Worm (Caenorhabditis elegans) whole organism, L2 larva: ENCODE data around the gene scl-13.

Source experiments
- C34F6.9 ChIP-seq: fragments of 150-350 bp; optimal IDR thresholded peaks from 2 replicates; lab custom pipeline; 2014; ENCODE audit warnings: missing biosample characterization, missing genetic modification characterization
- F13H6.1 ChIP-seq: sonication (generic microtip); optimal IDR thresholded peaks from 2 replicates; lab custom pipeline; 2016; ENCODE audit warnings: missing genetic modification characterization, missing compliant biosample characterization
- R02D3.7 ChIP-seq: fragments of 150-350 bp; optimal IDR thresholded peaks from 2 replicates; lab custom pipeline; 2014; ENCODE audit warnings: missing biosample characterization, missing genetic modification characterization
- ZK546.5 ChIP-seq: sonication (generic microtip); optimal IDR thresholded peaks from 2 replicates; lab custom pipeline; 2017; ENCODE audit warnings: missing biosample characterization, missing genetic modification characterization
- ama-1 ChIP-seq: fragments of 150-350 bp; optimal IDR thresholded peaks from 2 replicates; lab custom pipeline; 2018; ENCODE audit warnings: inconsistent platforms
- blmp-1 ChIP-seq: sonication (generic microtip); optimal IDR thresholded peaks from 2 replicates; lab custom pipeline; 2017; ENCODE audit warnings: missing genetic modification characterization, mild to moderate bottlenecking, missing compliant biosample characterization, antibody characterized with exemption, moderate library complexity; ENCODE audit not compliant: insufficient read depth
- ceh-16 ChIP-seq: fragments of 150-350 bp; optimal IDR thresholded peaks from 2 replicates; lab custom pipeline; 2014; ENCODE audit warnings: missing biosample characterization, missing genetic modification characterization
- dmd-4 ChIP-seq: sonication (generic microtip); optimal IDR thresholded peaks from 2 replicates; lab custom pipeline; 2017; ENCODE audit warnings: missing biosample characterization, missing genetic modification characterization
- egl-27 ChIP-seq: sonication (generic microtip); optimal IDR thresholded peaks from 3 replicates; lab custom pipeline; 2017; ENCODE audit warnings: missing biosample characterization, missing genetic modification reagents, missing genetic modification characterization
- elt-3 ChIP-seq: sonication (generic microtip); optimal IDR thresholded peaks from 2 replicates; lab custom pipeline; 2017; ENCODE audit warnings: missing biosample characterization, missing genetic modification characterization
- fos-1 ChIP-seq: fragments of 150-350 bp; optimal IDR thresholded peaks from 2 replicates; lab custom pipeline; 2014; ENCODE audit warnings: missing biosample characterization, missing genetic modification characterization
- gmeb-1 ChIP-seq: fragments of 150-350 bp; optimal IDR thresholded peaks from 2 replicates; lab custom pipeline; 2014; ENCODE audit warnings: missing biosample characterization, missing genetic modification characterization
- lin-11 ChIP-seq: fragments of 150-350 bp; sonication (generic microtip); optimal IDR thresholded peaks from 2 replicates; lab custom pipeline; 2014; ENCODE audit warnings: missing biosample characterization, missing genetic modification characterization, inconsistent platforms, mixed read lengths
- lin-13 ChIP-seq: fragments of 150-350 bp; optimal IDR thresholded peaks from 2 replicates; lab custom pipeline; 2014; ENCODE audit warnings: missing biosample characterization, missing genetic modification reagents, missing genetic modification characterization
- lsy-2 ChIP-seq, 2 experiments: fragments of 150-350 bp in 1 of 2; sonication (generic microtip) in 1 of 2; optimal IDR thresholded peaks; 2 replicates each; lab custom pipeline; 2014 to 2017; ENCODE audit warnings: missing biosample characterization in 2 of 2, missing genetic modification characterization in 2 of 2
- mbf-1 ChIP-seq: sonication (generic microtip); optimal IDR thresholded peaks from 2 replicates; lab custom pipeline; 2017; ENCODE audit warnings: missing biosample characterization, missing genetic modification characterization
- nhr-12 ChIP-seq: fragments of 150-350 bp; optimal IDR thresholded peaks from 2 replicates; lab custom pipeline; 2014; ENCODE audit warnings: missing biosample characterization, missing genetic modification characterization
- nhr-129 ChIP-seq: fragments of 150-350 bp; optimal IDR thresholded peaks from 2 replicates; lab custom pipeline; 2014; ENCODE audit warnings: missing biosample characterization, missing genetic modification characterization
- nhr-23 ChIP-seq: fragments of 150-350 bp; optimal IDR thresholded peaks from 2 replicates; lab custom pipeline; 2014; ENCODE audit warnings: missing biosample characterization, missing genetic modification reagents, missing genetic modification characterization
- nhr-237 ChIP-seq: fragments of 150-350 bp; optimal IDR thresholded peaks from 2 replicates; lab custom pipeline; 2014; ENCODE audit warnings: missing biosample characterization, missing genetic modification characterization
- nhr-25 ChIP-seq: fragments of 150-350 bp; sonication (generic microtip); optimal IDR thresholded peaks from 3 replicates; lab custom pipeline; 2014; ENCODE audit warnings: missing biosample characterization, missing genetic modification characterization
- nhr-6 ChIP-seq: fragments of 150-350 bp; optimal IDR thresholded peaks from 2 replicates; lab custom pipeline; 2014; ENCODE audit warnings: missing biosample characterization, missing genetic modification characterization
- peb-1 ChIP-seq: fragments of 150-350 bp; optimal IDR thresholded peaks from 2 replicates; lab custom pipeline; 2014; ENCODE audit warnings: missing biosample characterization, missing genetic modification characterization
- sem-4 ChIP-seq: fragments of 150-350 bp; optimal IDR thresholded peaks from 2 replicates; lab custom pipeline; 2014; ENCODE audit warnings: missing biosample characterization, missing genetic modification reagents, missing genetic modification characterization
- skn-1 ChIP-seq: sonication (generic microtip); optimal IDR thresholded peaks from 2 replicates; lab custom pipeline; 2017; ENCODE audit warnings: missing biosample characterization, missing genetic modification characterization
- sma-3 ChIP-seq: sonication (generic microtip); optimal IDR thresholded peaks from 2 replicates; lab custom pipeline; 2016; ENCODE audit warnings: missing genetic modification reagents, missing genetic modification characterization, missing compliant biosample characterization
- sma-9 ChIP-seq, 2 experiments: fragments of 150-350 bp in 1 of 2; sonication (generic microtip) in 1 of 2; optimal IDR thresholded peaks; 2 replicates each; lab custom pipeline; 2014 to 2016; ENCODE audit warnings: missing genetic modification characterization in 2 of 2, mild to moderate bottlenecking in 1 of 2, missing biosample characterization in 1 of 2, missing compliant biosample characterization in 1 of 2, missing genetic modification reagents in 1 of 2, moderate library complexity in 1 of 2
- snpc-4 ChIP-seq: fragments of 150-350 bp; optimal IDR thresholded peaks from 2 replicates; lab custom pipeline; 2014; ENCODE audit warnings: missing biosample characterization, missing genetic modification characterization
- unc-55 ChIP-seq: fragments of 150-350 bp; sonication (generic microtip); optimal IDR thresholded peaks from 3 replicates; lab custom pipeline; 2014; ENCODE audit warnings: missing biosample characterization, missing genetic modification reagents, missing genetic modification characterization
- unc-62 ChIP-seq: fragments of 150-350 bp; optimal IDR thresholded peaks from 2 replicates; lab custom pipeline; 2014; ENCODE audit warnings: missing biosample characterization, missing genetic modification reagents, missing genetic modification characterization
- zag-1 ChIP-seq: fragments of 150-350 bp; optimal IDR thresholded peaks from 2 replicates; lab custom pipeline; 2014; ENCODE audit warnings: missing biosample characterization, missing genetic modification characterization
- ztf-1 ChIP-seq: fragments of 200-800 bp; sonication (Bioruptor generic); conservative IDR thresholded peaks from 2 replicates; pipeline ENCODE4 v1.3.6; 2022; ENCODE audit warnings: missing genetic modification characterization, missing compliant biosample characterization
- ztf-4 ChIP-seq: fragments of 150-350 bp; optimal IDR thresholded peaks from 2 replicates; lab custom pipeline; 2014; ENCODE audit warnings: missing biosample characterization, missing genetic modification characterization

scl-13 gene

DNA sequence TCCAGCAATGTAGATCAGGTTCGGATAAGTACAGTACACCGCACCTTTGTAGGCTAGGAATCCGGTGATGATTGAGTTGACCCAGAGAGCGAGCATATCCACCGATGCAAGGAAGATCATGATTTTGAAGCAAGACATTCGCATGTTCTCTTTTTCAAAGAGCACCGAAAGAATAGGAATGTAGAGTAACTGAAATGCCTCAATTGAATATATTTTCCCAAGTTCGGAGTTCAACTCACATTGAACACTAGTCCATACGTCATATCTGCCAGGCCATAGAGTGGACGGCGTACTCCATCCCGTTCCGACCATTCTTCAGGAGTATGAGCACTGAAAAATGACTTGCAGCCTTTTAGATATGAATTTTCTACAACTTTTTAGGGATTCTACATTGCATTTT is 11.7 kb downstream of the scl-13 start:
- TF ChIP-seq zag-1 (tag; lab: Kevin White, UChicago) = no peak
- TF ChIP-seq nhr-6 (tag; lab: Kevin White, UChicago) = no peak
- TF ChIP-seq nhr-25 (tag; lab: Kevin White, UChicago) = no peak
- no peak for TF ChIP-seq lin-13 (GFP tag; lab: Kevin White, UChicago)
- TF ChIP-seq peb-1 (tag; lab: Kevin White, UChicago) = no peak
- TF ChIP-seq F13H6.1 = no peak
- TF ChIP-seq elt-3 (tag; lab: Kevin White, UChicago) = no peak
- no peak for TF ChIP-seq fos-1 (tag; lab: Kevin White, UChicago)

DNA sequence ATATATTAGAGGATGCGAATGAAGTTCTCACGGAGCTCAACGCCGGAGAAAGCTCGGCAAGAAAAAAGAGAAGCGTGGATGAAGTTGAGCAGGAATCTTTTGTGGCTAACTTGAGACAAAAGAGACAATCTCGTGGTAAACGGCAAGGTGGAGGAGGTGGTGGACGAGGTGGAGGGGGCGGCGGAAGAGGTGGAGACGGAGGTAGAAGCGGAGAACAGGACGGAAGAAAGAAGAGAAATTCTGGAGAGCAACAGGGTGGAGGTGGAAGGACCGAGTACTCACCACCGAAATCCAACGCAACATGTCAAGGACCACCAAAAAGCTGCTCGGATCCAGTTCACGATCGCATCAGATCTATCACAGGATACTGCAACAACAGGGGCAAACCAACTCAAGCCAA is 21.0 kb downstream of the scl-13 start:
- TF ChIP-seq nhr-6 (tag; lab: Kevin White, UChicago) = no peak
- no peak for TF ChIP-seq unc-55 (GFP tag; lab: Kevin White, UChicago)
- no peak for TF ChIP-seq lin-11
- TF ChIP-seq nhr-12 (tag; lab: Kevin White, UChicago) = no peak
- no peak for TF ChIP-seq snpc-4 (tag; lab: Kevin White, UChicago)
- no peak for TF ChIP-seq nhr-237
- no peak for TF ChIP-seq sem-4 (tag; lab: Kevin White, UChicago)
- TF ChIP-seq nhr-129 (tag; lab: Kevin White, UChicago) = no peak
- TF ChIP-seq F13H6.1 = no peak
- TF ChIP-seq ztf-1 (GFP tag; lab: Robert Waterston, UW) = no peak
- no peak for TF ChIP-seq ZK546.5 (tag; lab: Kevin White, UChicago)
- no peak for TF ChIP-seq mbf-1
- no peak for TF ChIP-seq elt-3 (tag; lab: Kevin White, UChicago)
- no peak for TF ChIP-seq sma-3 (GFP tag; lab: Kevin White, UChicago)
- no peak for TF ChIP-seq ztf-4 (tag; lab: Kevin White, UChicago)
- TF ChIP-seq lin-13 (GFP tag; lab: Kevin White, UChicago) = no peak
- no peak for TF ChIP-seq blmp-1 (tag; lab: Kevin White, UChicago)
- TF ChIP-seq unc-62 (GFP tag; lab: Kevin White, UChicago) = no peak

DNA sequence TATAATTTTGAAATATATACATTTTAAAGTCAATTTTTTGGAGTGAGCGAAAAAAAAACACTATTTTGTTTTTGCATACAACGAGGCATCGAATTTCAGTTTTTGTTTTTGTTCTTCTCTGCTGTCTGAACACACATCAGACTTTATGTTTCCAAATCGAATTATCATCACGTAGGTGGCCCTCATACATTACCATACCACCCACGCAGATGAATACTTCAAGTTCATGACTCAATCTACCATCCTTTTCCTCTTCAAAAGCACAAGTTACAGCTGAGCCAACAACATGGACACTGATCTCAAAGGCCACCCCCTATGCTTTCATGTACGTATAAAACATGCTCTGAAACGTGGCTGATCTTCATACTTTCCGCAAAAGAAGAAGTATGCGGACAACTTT is 21.7 kb downstream of the scl-13 start, which contains the start of gene R08F11.7:
R08F11.7 (plus strand) TSS at position 301 of the 400 bp plus-strand sequence.
- no peak for TF ChIP-seq nhr-129 (tag; lab: Kevin White, UChicago)
- TF ChIP-seq R02D3.7 = no peak
- no peak for TF ChIP-seq unc-55 (GFP tag; lab: Kevin White, UChicago)
- TF ChIP-seq nhr-23 (tag; lab: Kevin White, UChicago) = no peak
- no peak for TF ChIP-seq skn-1
- no peak for TF ChIP-seq nhr-6 (tag; lab: Kevin White, UChicago)
- no peak for TF ChIP-seq egl-27 (tag; lab: Kevin White, UChicago)
- no peak for TF ChIP-seq lin-13 (GFP tag; lab: Kevin White, UChicago)
- TF ChIP-seq ztf-4 (tag; lab: Kevin White, UChicago) = no peak
- no peak for TF ChIP-seq blmp-1 (tag; lab: Kevin White, UChicago)
- TF ChIP-seq ceh-16 (tag; lab: Kevin White, UChicago) = no peak
- TF ChIP-seq ama-1 (lab: Kevin White, UChicago) = no peak

DNA sequence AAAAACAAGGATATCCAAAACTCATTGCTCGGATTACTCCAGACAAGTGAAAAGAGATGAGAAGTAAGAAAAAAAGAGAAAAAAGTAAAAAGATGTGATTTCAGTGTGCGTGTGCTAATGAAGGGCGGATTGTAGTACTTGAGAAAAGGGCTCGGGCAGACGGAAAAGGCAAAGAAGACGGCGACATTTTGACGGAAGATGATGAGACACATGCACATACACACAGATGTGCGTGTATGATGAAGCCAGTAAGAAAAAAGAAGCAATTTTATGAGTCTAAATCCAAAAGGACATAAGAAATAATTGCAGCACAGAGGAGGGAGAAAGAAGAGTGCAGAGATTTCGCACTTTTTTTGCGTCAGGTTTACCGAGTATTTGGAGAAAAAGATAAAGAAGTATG is 22.9 kb downstream of the scl-13 start:
- TF ChIP-seq mbf-1 = no peak
- TF ChIP-seq nhr-12 (tag; lab: Kevin White, UChicago) = no peak
- no peak for TF ChIP-seq lsy-2 (tag; optimal IDR thresholded peaks at IDR 0.05; lab: Kevin White, UChicago)
- TF ChIP-seq peb-1 (tag; lab: Kevin White, UChicago) = no peak
- TF ChIP-seq C34F6.9 (tag; lab: Kevin White, UChicago) = peak; percentile 21
- no peak for TF ChIP-seq sma-9 (GFP tag; optimal IDR thresholded peaks at IDR 0.05; lab: Kevin White, UChicago)
- no peak for TF ChIP-seq sma-9 (tag; optimal IDR thresholded peaks at IDR 0.05; lab: Kevin White, UChicago)

DNA sequence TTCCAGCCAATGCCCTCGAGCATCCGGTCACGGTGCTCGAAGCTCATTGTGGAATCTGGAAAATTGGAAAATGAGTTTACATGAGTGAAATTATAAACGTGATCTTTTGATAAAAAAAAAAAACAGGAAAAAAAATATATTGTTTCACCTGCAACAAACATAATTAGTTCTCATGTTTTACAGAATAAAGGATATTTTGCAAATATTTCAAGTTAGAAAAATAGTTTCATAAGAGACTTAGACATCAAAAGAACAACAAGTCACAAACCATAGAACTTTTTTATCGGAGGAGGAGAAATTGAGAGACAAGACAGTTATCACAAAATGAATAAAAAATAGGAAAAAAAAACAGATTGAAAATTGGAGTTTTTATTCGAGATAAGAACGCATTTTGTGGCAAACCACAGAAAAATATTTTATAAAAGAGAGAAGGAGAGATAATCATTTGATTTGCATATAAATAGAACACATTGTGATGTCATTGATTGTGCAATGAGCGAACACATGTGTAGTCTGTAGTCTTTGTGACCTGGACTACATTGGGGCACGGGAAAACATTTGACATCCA is 27.2 kb downstream of the scl-13 start, which contains the start of gene R08F11.1:
R08F11.1 (minus strand) TSS at position 51 of the 568 bp plus-strand sequence.
- TF ChIP-seq peb-1 (tag; lab: Kevin White, UChicago) (no peak), unc-62 (GFP tag; lab: Kevin White, UChicago) (no peak), fos-1 (tag; lab: Kevin White, UChicago) (peak; percentile 26), dmd-4 (no peak), gmeb-1 (peak; percentile 15)
